Fruit fly (Drosophila melanogaster) whole organism, adult: ENCODE measurements around the gene CG7168.

Source experiments
- CG11617 ChIP-seq: fragments of 200-800 bp; sonication (Bioruptor generic); optimal IDR thresholded peaks from 2 replicates; lab custom pipeline; 2017; ENCODE audit warnings: mild to moderate bottlenecking, missing biosample characterization, missing genetic modification reagents, missing genetic modification characterization
- CG12768 ChIP-seq: fragments of 200-800 bp; sonication (Bioruptor generic); optimal IDR thresholded peaks from 2 replicates; lab custom pipeline; 2017; ENCODE audit warnings: missing biosample characterization, missing genetic modification characterization, mild to moderate bottlenecking, moderate library complexity, missing genetic modification reagents
- CG14711 ChIP-seq: fragments of 200-800 bp; sonication (Bioruptor generic); optimal IDR thresholded peaks from 2 replicates; lab custom pipeline; 2018; ENCODE audit warnings: missing biosample characterization, mild to moderate bottlenecking, missing genetic modification characterization, moderate library complexity
- CG1620 ChIP-seq: fragments of 200-800 bp; sonication (Bioruptor generic); optimal IDR thresholded peaks from 2 replicates; lab custom pipeline; 2016; ENCODE audit warnings: missing biosample characterization, missing genetic modification characterization
- CG33017 ChIP-seq: fragments of 200-800 bp; sonication (Bioruptor generic); optimal IDR thresholded peaks from 2 replicates; lab custom pipeline; 2018; ENCODE audit warnings: missing biosample characterization, mild to moderate bottlenecking, missing genetic modification characterization, moderate library complexity
- CG5204 ChIP-seq: fragments of 200-800 bp; sonication (Bioruptor generic); optimal IDR thresholded peaks from 2 replicates; lab custom pipeline; 2016; ENCODE audit warnings: missing biosample characterization, missing genetic modification characterization
- CG7045 ChIP-seq: fragments of 200-800 bp; sonication (Bioruptor generic); optimal IDR thresholded peaks from 2 replicates; lab custom pipeline; 2017; ENCODE audit warnings: missing biosample characterization, mild to moderate bottlenecking, missing genetic modification characterization
- CG7101 ChIP-seq: fragments of 200-800 bp; sonication (Bioruptor generic); optimal IDR thresholded peaks from 2 replicates; lab custom pipeline; 2018; ENCODE audit warnings: missing biosample characterization, mild to moderate bottlenecking, missing genetic modification characterization, moderate library complexity
- Clk ChIP-seq: fragments of 200-800 bp; sonication (Bioruptor generic); optimal IDR thresholded peaks from 2 replicates; lab custom pipeline; 2017; ENCODE audit warnings: missing biosample characterization, missing genetic modification characterization
- Crg-1 ChIP-seq: fragments of 200-800 bp; sonication (Bioruptor generic); optimal IDR thresholded peaks from 2 replicates; lab custom pipeline; 2016; ENCODE audit warnings: missing biosample characterization, missing genetic modification characterization
- Hr96 ChIP-seq: fragments of 200-800 bp; sonication (Bioruptor generic); optimal IDR thresholded peaks from 2 replicates; lab custom pipeline; 2016; ENCODE audit warnings: missing biosample characterization, missing genetic modification characterization
- Mnt ChIP-seq: fragments of 200-800 bp; sonication (Bioruptor generic); optimal IDR thresholded peaks from 2 replicates; lab custom pipeline; 2016; ENCODE audit warnings: missing biosample characterization, mild to moderate bottlenecking, missing genetic modification characterization
- bab1 ChIP-seq: fragments of 200-800 bp; sonication (Bioruptor generic); optimal IDR thresholded peaks from 3 replicates; lab custom pipeline; 2019; ENCODE audit warnings: missing biosample characterization, mild to moderate bottlenecking, missing genetic modification characterization, moderate library complexity
- cic ChIP-seq: fragments of 200-800 bp; sonication (Bioruptor generic); optimal IDR thresholded peaks from 2 replicates; lab custom pipeline; 2017; ENCODE audit warnings: missing biosample characterization, mild to moderate bottlenecking, missing genetic modification characterization, moderate library complexity
- cnc ChIP-seq, 2 experiments: fragments of >200 bp; optimal IDR thresholded peaks; 2 replicates each; lab custom pipeline; 2017
- kay ChIP-seq: fragments of 200-800 bp; sonication (Bioruptor generic); peaks from one replicate; lab custom pipeline; 2016; ENCODE audit warnings: missing biosample characterization, missing genetic modification characterization, borderline replicate concordance
- ovo ChIP-seq: fragments of 200-800 bp; sonication (Bioruptor generic); optimal IDR thresholded peaks from 2 replicates; lab custom pipeline; 2016; ENCODE audit warnings: missing biosample characterization, missing genetic modification characterization
- pad ChIP-seq: fragments of 200-800 bp; sonication (Bioruptor generic); optimal IDR thresholded peaks from 3 replicates; lab custom pipeline; 2017; ENCODE audit warnings: missing biosample characterization, missing genetic modification characterization, mild to moderate bottlenecking, moderate library complexity, missing genetic modification reagents
- tj ChIP-seq: fragments of 200-800 bp; sonication (Bioruptor generic); optimal IDR thresholded peaks from 3 replicates; lab custom pipeline; 2017; ENCODE audit warnings: missing biosample characterization, mild to moderate bottlenecking, missing genetic modification characterization, moderate library complexity
- toe ChIP-seq: fragments of 200-800 bp; sonication (Bioruptor generic); optimal IDR thresholded peaks from 2 replicates; lab custom pipeline; 2016; ENCODE audit warnings: missing biosample characterization, missing genetic modification characterization

Gene CG7168

DNA sequence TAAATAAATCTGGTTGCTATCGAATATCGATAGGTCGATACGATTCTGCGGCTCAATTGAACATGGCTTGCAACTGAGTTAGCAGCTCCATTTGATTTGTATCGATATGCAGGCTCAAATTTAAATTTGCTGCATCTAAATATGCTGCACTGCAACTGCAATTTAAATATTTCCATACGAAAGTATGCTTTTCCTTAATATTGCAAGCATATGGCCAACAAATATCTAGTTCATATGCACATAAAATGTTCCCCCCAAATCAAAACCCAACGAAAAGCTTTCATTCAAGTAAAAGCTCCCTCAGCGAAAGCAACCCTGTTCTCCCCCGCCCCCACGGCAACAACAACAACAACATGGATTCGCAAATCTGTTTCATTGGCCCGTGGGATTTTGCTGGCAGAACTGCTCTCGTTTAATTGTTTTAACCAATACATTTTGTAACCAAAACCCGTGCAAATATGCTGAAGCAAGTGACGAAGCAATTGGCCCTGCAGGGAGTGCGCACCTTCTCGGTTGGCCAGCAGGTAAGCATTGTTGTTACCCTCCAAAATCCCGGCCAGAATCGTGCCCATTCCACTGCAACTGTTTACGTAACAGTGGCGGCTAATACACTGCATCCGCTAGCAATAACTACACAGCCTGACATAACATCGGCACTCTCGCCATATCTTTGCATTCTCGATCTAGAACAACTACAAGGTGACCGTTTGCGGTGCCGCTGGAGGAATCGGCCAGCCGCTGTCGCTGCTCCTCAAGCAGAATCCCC lies at the start of gene CG7168, which contains the start of gene Mdh2:
Gene CG7168, minus strand, starts transcription at position 40 of the 766 bp plus-strand sequence.
Gene Mdh2, plus strand, starts transcription at position 354 of the 766 bp plus-strand sequence.
- TF ChIP-seq CG12768 (GFP tag; lab: Kevin White, UChicago) (peak; percentile 49), bab1 (GFP tag; lab: Kevin White, UChicago) (peak; percentile 35), CG7045 (GFP tag; lab: Kevin White, UChicago) (no peak), Clk (GFP tag; lab: Kevin White, UChicago) (no peak), tj (GFP tag; lab: Kevin White, UChicago) (peak; percentile 28), toe (GFP tag; lab: Kevin White, UChicago) (no peak), pad (peak; percentile 4), CG1620 (GFP tag; lab: Kevin White, UChicago) (no peak), CG11617 (GFP tag; lab: Kevin White, UChicago) (peak; percentile 30), Mnt (GFP tag; lab: Kevin White, UChicago) (peak; percentile 35), kay (GFP tag; lab: Kevin White, UChicago) (no peak), Crg-1 (GFP tag; lab: Kevin White, UChicago) (no peak), cnc (optimal IDR thresholded peaks at IDR 0.05; lab: Kevin White, UChicago) (no peak), CG14711 (tag; lab: Kevin White, UChicago) (peak; percentile 90), CG5204 (no peak)

DNA sequence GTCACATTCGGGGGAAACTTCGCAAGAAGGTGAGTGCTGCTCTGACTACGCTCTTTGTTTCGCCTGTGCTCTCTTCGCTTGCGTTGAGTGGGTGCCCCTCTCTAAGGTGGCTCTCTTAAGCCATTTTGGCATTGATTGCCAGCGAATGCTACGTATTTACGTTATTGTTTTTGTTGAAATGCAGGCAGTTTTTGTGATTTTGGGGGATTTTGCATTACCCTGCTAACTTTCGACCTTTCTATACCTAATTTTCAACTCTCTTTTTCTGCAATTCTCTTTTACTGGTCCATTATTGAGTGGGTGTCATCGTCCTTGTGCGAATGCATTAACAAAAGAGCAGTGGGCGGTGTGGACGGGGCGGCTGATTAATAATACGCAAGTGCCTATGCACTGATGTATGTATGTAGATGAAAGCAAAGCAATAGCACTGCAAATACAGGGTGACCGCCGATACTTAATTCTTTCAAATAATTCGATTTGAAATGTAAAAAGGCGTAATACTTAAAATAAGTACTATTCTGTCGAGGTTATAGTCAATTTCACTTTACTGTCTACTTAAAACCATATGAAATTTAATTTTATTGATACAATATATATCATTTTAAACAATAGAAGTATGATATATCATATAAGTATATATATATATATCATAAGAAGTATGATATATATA lies 49.4 kb upstream of the CG7168 start:
- no peak for TF ChIP-seq Hr96 (GFP tag; lab: Kevin White, UChicago)
- no peak for TF ChIP-seq CG5204
- no peak for TF ChIP-seq cic
- peak; percentile 39 for TF ChIP-seq CG14711 (tag; lab: Kevin White, UChicago)
- TF ChIP-seq CG12768 (GFP tag; lab: Kevin White, UChicago), result no peak
- peak; percentile 81 for TF ChIP-seq CG33017 (tag; lab: Kevin White, UChicago)
- TF ChIP-seq CG11617 (GFP tag; lab: Kevin White, UChicago), result peak; percentile 69
- TF ChIP-seq tj (GFP tag; lab: Kevin White, UChicago), result no peak
- TF ChIP-seq CG1620 (GFP tag; lab: Kevin White, UChicago), result no peak
- TF ChIP-seq toe (GFP tag; lab: Kevin White, UChicago), result no peak
- peak; percentile 45 for TF ChIP-seq CG7101 (tag; lab: Kevin White, UChicago)
- TF ChIP-seq bab1 (GFP tag; lab: Kevin White, UChicago), result peak; percentile 13
- TF ChIP-seq pad, result no peak
- no peak for TF ChIP-seq kay (GFP tag; lab: Kevin White, UChicago)
- no peak for TF ChIP-seq cnc (optimal IDR thresholded peaks at IDR 0.05; lab: Kevin White, UChicago)
- TF ChIP-seq Crg-1 (GFP tag; lab: Kevin White, UChicago), result no peak
- no peak for TF ChIP-seq CG7045 (GFP tag; lab: Kevin White, UChicago)

DNA sequence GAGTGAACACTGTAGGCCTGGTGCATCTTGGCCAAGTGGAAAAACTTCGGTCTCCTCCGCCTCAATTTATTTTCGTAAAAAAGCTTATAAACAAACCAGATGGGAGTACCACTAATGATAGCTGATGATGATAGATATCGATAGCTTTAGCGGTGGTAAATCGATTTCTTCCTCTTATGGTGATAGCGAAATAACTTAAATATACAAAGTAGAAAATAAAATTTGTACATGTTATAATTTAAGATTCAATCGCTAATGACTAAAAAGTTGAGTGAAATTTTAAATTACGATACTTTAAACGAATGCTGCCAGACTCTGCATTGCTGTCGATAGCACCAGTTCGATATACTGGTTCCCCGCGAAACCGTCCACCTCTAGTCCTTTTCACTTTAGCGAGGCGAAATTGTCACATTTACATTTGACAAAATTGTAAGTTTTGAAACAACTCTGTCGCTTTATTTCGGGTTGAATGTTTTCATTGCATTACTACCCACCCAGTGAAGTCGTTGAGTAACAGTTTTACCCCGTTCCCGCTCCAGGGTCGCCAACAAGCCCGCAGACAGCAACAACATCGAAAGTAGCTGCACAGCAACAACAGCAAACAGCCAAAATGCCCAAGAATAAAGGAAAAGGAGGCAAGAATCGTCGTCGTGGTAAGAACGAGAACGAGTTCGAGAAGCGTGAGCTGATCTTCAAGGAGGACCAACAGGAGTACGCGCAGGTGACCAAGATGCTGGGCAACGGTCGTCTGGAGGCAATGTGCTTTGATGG lies 48.6 kb upstream of the CG7168 start, which contains the start of the genes Vps39 and eIF1A:
Gene Vps39, minus strand, starts transcription at position 119 of the 771 bp plus-strand sequence.
Gene eIF1A, plus strand, starts transcription at position 338 of the 771 bp plus-strand sequence.
- TF ChIP-seq CG1620 (GFP tag; lab: Kevin White, UChicago), result peak; percentile 66
- peak; percentile 53 for TF ChIP-seq CG33017 (tag; lab: Kevin White, UChicago)
- peak; percentile 33 for TF ChIP-seq CG7101 (tag; lab: Kevin White, UChicago)
- peak; percentile 6 for TF ChIP-seq CG11617 (GFP tag; lab: Kevin White, UChicago)
- peak; percentile 5 for TF ChIP-seq cic
- no peak for TF ChIP-seq cnc (optimal IDR thresholded peaks at IDR 0.05; lab: Kevin White, UChicago)
- TF ChIP-seq toe (GFP tag; lab: Kevin White, UChicago), result no peak
- peak; percentile 13 for TF ChIP-seq pad
- no peak for TF ChIP-seq CG5204
- TF ChIP-seq bab1 (GFP tag; lab: Kevin White, UChicago), result no peak
- TF ChIP-seq Hr96 (GFP tag; lab: Kevin White, UChicago), result peak; percentile 67
- TF ChIP-seq Crg-1 (GFP tag; lab: Kevin White, UChicago), result peak; percentile 55
- peak; percentile 14 for TF ChIP-seq tj (GFP tag; lab: Kevin White, UChicago)
- TF ChIP-seq CG7045 (GFP tag; lab: Kevin White, UChicago), result peak; percentile 33
- TF ChIP-seq Mnt (GFP tag; lab: Kevin White, UChicago), result peak; percentile 66
- TF ChIP-seq ovo, result peak; percentile 41
- TF ChIP-seq kay (GFP tag; lab: Kevin White, UChicago), result no peak
- TF ChIP-seq CG14711 (tag; lab: Kevin White, UChicago), result peak; percentile 47
- TF ChIP-seq Clk (GFP tag; lab: Kevin White, UChicago), result peak; percentile 33
- TF ChIP-seq CG12768 (GFP tag; lab: Kevin White, UChicago), result peak; percentile 12

DNA sequence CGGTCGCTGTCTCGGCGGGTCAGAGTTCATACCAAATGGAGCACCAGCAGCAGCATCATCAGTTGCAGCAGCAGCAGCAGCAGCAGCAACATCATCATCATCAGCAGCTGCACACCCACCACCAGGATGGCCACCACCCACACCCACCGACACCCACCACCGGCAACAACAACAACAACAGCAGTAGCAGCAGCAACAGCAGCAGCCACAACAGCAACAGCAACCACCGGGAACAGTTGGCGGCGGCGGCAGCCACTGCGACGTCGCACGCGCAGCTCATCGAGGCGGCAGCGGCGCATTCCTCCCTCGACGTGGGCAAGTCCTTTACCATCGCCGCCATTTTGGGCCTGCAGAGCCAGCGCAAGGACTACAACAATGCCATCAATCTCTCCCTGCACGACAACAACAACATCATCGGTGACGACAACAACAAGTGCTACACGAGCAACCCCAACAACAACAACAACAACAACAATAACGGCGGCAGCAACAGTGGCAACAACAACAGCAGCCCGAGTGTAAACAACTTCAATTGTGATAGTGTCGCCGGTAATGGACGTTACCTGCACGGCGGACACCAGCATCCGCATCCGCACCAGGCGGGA lies 44.0 kb upstream of the CG7168 start:
- TF ChIP-seq Hr96 (GFP tag; lab: Kevin White, UChicago) (no peak), ovo (no peak), CG5204 (no peak), CG1620 (GFP tag; lab: Kevin White, UChicago) (no peak), Clk (GFP tag; lab: Kevin White, UChicago) (no peak), tj (GFP tag; lab: Kevin White, UChicago) (no peak), Mnt (GFP tag; lab: Kevin White, UChicago) (no peak), CG7045 (GFP tag; lab: Kevin White, UChicago) (no peak), cnc (optimal IDR thresholded peaks at IDR 0.05; lab: Kevin White, UChicago) (no peak), kay (GFP tag; lab: Kevin White, UChicago) (no peak), CG12768 (GFP tag; lab: Kevin White, UChicago) (no peak), toe (GFP tag; lab: Kevin White, UChicago) (no peak)
